Fruit fly (Drosophila melanogaster) whole organism, embryonic: ENCODE results near the gene Ras85D.

ENCODE experiments used
- BEAF-32 ChIP-seq: fragments of 200-800 bp; sonication (Bioruptor generic); optimal IDR thresholded peaks from 3 replicates; lab custom pipeline; 2017; ENCODE audit warnings: missing biosample characterization, missing genetic modification characterization, mild to moderate bottlenecking, moderate library complexity, missing genetic modification reagents
- C15 ChIP-seq: fragments of 200-800 bp; sonication (Bioruptor generic); IDR thresholded peaks from 3 replicates; pipeline ENCODE4 v1.3.6; 2022; ENCODE audit warnings: missing biosample characterization, missing genetic modification characterization
- CG10274 ChIP-seq: fragments of 200-800 bp; sonication (Bioruptor generic); optimal IDR thresholded peaks from 3 replicates; lab custom pipeline; 2017; ENCODE audit warnings: missing biosample characterization, mild to moderate bottlenecking, missing genetic modification characterization
- CG11696 ChIP-seq: fragments of 200-800 bp; sonication (Bioruptor generic); IDR thresholded peaks from 2 replicates; pipeline ENCODE4 v1.3.6; 2022; ENCODE audit warnings: missing biosample characterization, missing genetic modification characterization
- CG13894 ChIP-seq: fragments of 200-800 bp; sonication (Bioruptor generic); optimal IDR thresholded peaks from 3 replicates; lab custom pipeline; 2018; ENCODE audit warnings: missing biosample characterization, mild to moderate bottlenecking, missing genetic modification characterization, moderate library complexity
- CG14710 ChIP-seq: fragments of 200-800 bp; sonication (Bioruptor generic); optimal IDR thresholded peaks from 3 replicates; lab custom pipeline; 2019; ENCODE audit warnings: missing biosample characterization, mild to moderate bottlenecking, missing genetic modification characterization, moderate library complexity
- CG15601 ChIP-seq: fragments of 200-800 bp; sonication (Bioruptor generic); optimal IDR thresholded peaks from 3 replicates; lab custom pipeline; 2019; ENCODE audit warnings: missing biosample characterization, mild to moderate bottlenecking, missing genetic modification characterization, moderate library complexity
- CG17186 ChIP-seq: fragments of 200-800 bp; sonication (Bioruptor generic); optimal IDR thresholded peaks from 3 replicates; lab custom pipeline; 2017; ENCODE audit warnings: missing biosample characterization, missing genetic modification reagents, missing genetic modification characterization
- CG17829 ChIP-seq: fragments of 200-800 bp; optimal IDR thresholded peaks from 2 replicates; lab custom pipeline; 2019; ENCODE audit warnings: missing biosample characterization, mild to moderate bottlenecking, missing genetic modification characterization, moderate library complexity
- CG2116 ChIP-seq: fragments of 200-800 bp; sonication (Bioruptor generic); optimal IDR thresholded peaks from 3 replicates; lab custom pipeline; 2018; ENCODE audit warnings: missing biosample characterization, mild to moderate bottlenecking, missing genetic modification characterization
- CG2875 ChIP-seq: fragments of 200-800 bp; sonication (Bioruptor generic); optimal IDR thresholded peaks from 2 replicates; lab custom pipeline; 2017; ENCODE audit warnings: missing biosample characterization, mild to moderate bottlenecking, missing genetic modification characterization, missing genetic modification reagents
- CG33213 ChIP-seq: fragments of 200-800 bp; sonication (Bioruptor generic); optimal IDR thresholded peaks from 3 replicates; lab custom pipeline; 2016; ENCODE audit warnings: missing biosample characterization, missing genetic modification characterization
- CG33557 ChIP-seq: fragments of 200-800 bp; sonication (Bioruptor generic); optimal IDR thresholded peaks from 2 replicates; lab custom pipeline; 2019; ENCODE audit warnings: missing biosample characterization, mild to moderate bottlenecking, missing genetic modification characterization, moderate library complexity
- CG34224 ChIP-seq: fragments of 200-800 bp; sonication (Bioruptor generic); IDR thresholded peaks from 3 replicates; pipeline ENCODE4 v1.3.6; 2022; ENCODE audit warnings: missing biosample characterization, missing genetic modification characterization; ENCODE audit not compliant: partially characterized antibody
- CG34422 ChIP-seq: fragments of 200-800 bp; sonication (Bioruptor generic); IDR thresholded peaks from 3 replicates; pipeline ENCODE4 v1.3.6; 2022; ENCODE audit warnings: missing biosample characterization, missing genetic modification characterization
- CG42726 ChIP-seq: fragments of 200-800 bp; sonication (Bioruptor generic); IDR thresholded peaks from 2 replicates; pipeline ENCODE4 v1.3.6; 2022; ENCODE audit warnings: missing biosample characterization, missing genetic modification characterization; ENCODE audit not compliant: partially characterized antibody
- CG4707 ChIP-seq: fragments of 200-800 bp; sonication (Bioruptor generic); optimal IDR thresholded peaks from 2 replicates; lab custom pipeline; 2018; ENCODE audit warnings: missing biosample characterization, mild to moderate bottlenecking, missing genetic modification characterization, moderate library complexity
- CG4854 ChIP-seq: fragments of 200-800 bp; sonication (Bioruptor generic); optimal IDR thresholded peaks from 2 replicates; lab custom pipeline; 2016; ENCODE audit warnings: missing biosample characterization, missing genetic modification characterization, inconsistent platforms
- CG7357 ChIP-seq: fragments of 200-800 bp; sonication (Bioruptor generic); IDR thresholded peaks from 3 replicates; pipeline ENCODE4 v1.3.6; 2022; ENCODE audit warnings: missing biosample characterization, missing genetic modification characterization
- CG7839 ChIP-seq: fragments of 200-800 bp; sonication (Bioruptor generic); optimal IDR thresholded peaks from 3 replicates; lab custom pipeline; 2018; ENCODE audit warnings: missing biosample characterization, mild to moderate bottlenecking, missing genetic modification characterization, moderate library complexity
- CG9609 ChIP-seq: fragments of 200-800 bp; sonication (Bioruptor generic); optimal IDR thresholded peaks from 3 replicates; lab custom pipeline; 2016; ENCODE audit warnings: missing biosample characterization, missing genetic modification characterization
- CG9797 ChIP-seq: fragments of 200-800 bp; sonication (Bioruptor generic); optimal IDR thresholded peaks from 3 replicates; lab custom pipeline; 2018; ENCODE audit warnings: missing biosample characterization, mild to moderate bottlenecking, missing genetic modification characterization
- CG9817 ChIP-seq: fragments of 200-800 bp; sonication (Bioruptor generic); optimal IDR thresholded peaks from 2 replicates; lab custom pipeline; 2018; ENCODE audit warnings: missing biosample characterization, mild to moderate bottlenecking, missing genetic modification characterization, moderate library complexity
- D19A ChIP-seq: fragments of 200-800 bp; optimal IDR thresholded peaks from 3 replicates; lab custom pipeline; 2019; ENCODE audit warnings: missing biosample characterization, mild to moderate bottlenecking, missing genetic modification characterization, moderate library complexity
- Dref ChIP-seq: fragments of 200-800 bp; sonication (Bioruptor generic); IDR thresholded peaks from 2 replicates; pipeline ENCODE4 v1.3.6; 2022; ENCODE audit warnings: missing biosample characterization, missing genetic modification characterization
- HLH54F ChIP-seq: fragments of 200-800 bp; sonication (Bioruptor generic); optimal IDR thresholded peaks from 3 replicates; lab custom pipeline; 2016; ENCODE audit warnings: missing biosample characterization, missing genetic modification characterization
- NC2α ChIP-seq: fragments of 200-800 bp; sonication (Bioruptor generic); optimal IDR thresholded peaks from 2 replicates; lab custom pipeline; 2016; ENCODE audit warnings: missing biosample characterization, missing genetic modification characterization
- NC2β ChIP-seq: fragments of 200-800 bp; sonication (Bioruptor generic); optimal IDR thresholded peaks from 2 replicates; lab custom pipeline; 2016; ENCODE audit warnings: missing biosample characterization, missing genetic modification characterization
- Ravus ChIP-seq: fragments of 200-800 bp; sonication (Bioruptor generic); IDR thresholded peaks from 2 replicates; pipeline ENCODE4 v1.3.6; 2022; ENCODE audit warnings: missing biosample characterization, missing genetic modification characterization
- Sry-β ChIP-seq: fragments of 200-800 bp; sonication (Bioruptor generic); optimal IDR thresholded peaks from 2 replicates; lab custom pipeline; 2018; ENCODE audit warnings: missing biosample characterization, mild to moderate bottlenecking, missing genetic modification characterization, moderate library complexity
- Usf ChIP-seq: fragments of 200-800 bp; sonication (Bioruptor generic); optimal IDR thresholded peaks from 2 replicates; lab custom pipeline; 2017; ENCODE audit warnings: missing genotype, missing biosample characterization, missing genetic modification characterization
- amos ChIP-seq: fragments of 200-800 bp; sonication (Bioruptor generic); IDR thresholded peaks from 2 replicates; pipeline ENCODE4 v1.3.6; 2022; ENCODE audit warnings: missing biosample characterization, missing genetic modification characterization; ENCODE audit not compliant: partially characterized antibody
- cad ChIP-seq: fragments of >200 bp; optimal IDR thresholded peaks from 2 replicates; lab custom pipeline; 2017; ENCODE audit warnings: missing biosample characterization, missing genetic modification characterization
- dimm ChIP-seq: fragments of 200-800 bp; sonication (Bioruptor generic); IDR thresholded peaks from 2 replicates; pipeline ENCODE4 v1.3.6; 2022; ENCODE audit warnings: missing biosample characterization, missing genetic modification characterization
- dmrt11E ChIP-seq: fragments of 200-800 bp; sonication (Bioruptor generic); optimal IDR thresholded peaks from 3 replicates; lab custom pipeline; 2018; ENCODE audit warnings: missing biosample characterization, mild to moderate bottlenecking, missing genetic modification characterization, moderate library complexity
- exex ChIP-seq: fragments of 200-800 bp; sonication (Bioruptor generic); optimal IDR thresholded peaks from 4 replicates; lab custom pipeline; 2018; ENCODE audit warnings: missing biosample characterization, mild to moderate bottlenecking, missing genetic modification characterization, moderate library complexity
- fu2 ChIP-seq: fragments of 200-800 bp; sonication (Bioruptor generic); optimal IDR thresholded peaks from 2 replicates; lab custom pipeline; 2016; ENCODE audit warnings: missing biosample characterization, missing genetic modification characterization
- gcm ChIP-seq: fragments of 200-800 bp; sonication (Bioruptor generic); optimal IDR thresholded peaks from 2 replicates; lab custom pipeline; 2019; ENCODE audit warnings: missing biosample characterization, mild to moderate bottlenecking, missing genetic modification characterization, moderate library complexity
- lov ChIP-seq, 2 experiments: fragments of 200-800 bp in 1 of 2; fragments of >200 bp in 1 of 2; sonication (Bioruptor generic) in 1 of 2; IDR thresholded peaks in 1 of 2; optimal IDR thresholded peaks in 1 of 2; 2 replicates in 1 of 2; 3 replicates in 1 of 2; pipeline versions ENCODE4 v1.3.6 to Lab custom; 2017 to 2022; ENCODE audit warnings: missing biosample characterization in 1 of 2, missing genetic modification characterization in 1 of 2
- nerfin-2 ChIP-seq: fragments of 200-800 bp; sonication (Bioruptor generic); IDR thresholded peaks from 2 replicates; pipeline ENCODE4 v1.3.6; 2022; ENCODE audit warnings: missing biosample characterization, missing genetic modification characterization; ENCODE audit not compliant: partially characterized antibody
- phol ChIP-seq: fragments of 200-800 bp; sonication (Bioruptor generic); optimal IDR thresholded peaks from 3 replicates; lab custom pipeline; 2018; ENCODE audit warnings: missing biosample characterization, mild to moderate bottlenecking, missing genetic modification characterization, moderate library complexity
- pnt ChIP-seq: fragments of 200-800 bp; sonication (Bioruptor generic); optimal IDR thresholded peaks from 3 replicates; lab custom pipeline; 2016; ENCODE audit warnings: missing biosample characterization, missing genetic modification characterization
- pzg ChIP-seq: fragments of 200-800 bp; sonication (Bioruptor generic); optimal IDR thresholded peaks from 3 replicates; lab custom pipeline; 2018; ENCODE audit warnings: missing biosample characterization, mild to moderate bottlenecking, missing genetic modification characterization, moderate library complexity
- scrt ChIP-seq: fragments of 200-800 bp; sonication (Bioruptor generic); optimal IDR thresholded peaks from 2 replicates; lab custom pipeline; 2018; ENCODE audit warnings: missing biosample characterization, mild to moderate bottlenecking, missing genetic modification characterization, moderate library complexity
- sima ChIP-seq: fragments of 200-800 bp; sonication (Bioruptor generic); optimal IDR thresholded peaks from 2 replicates; lab custom pipeline; 2016; ENCODE audit warnings: missing biosample characterization, missing genetic modification characterization
- sisA ChIP-seq: fragments of 200-800 bp; sonication (Bioruptor generic); IDR thresholded peaks from 2 replicates; pipeline ENCODE4 v1.3.6; 2022; ENCODE audit warnings: missing biosample characterization, missing genetic modification characterization
- stwl ChIP-seq: fragments of 200-800 bp; sonication (Bioruptor generic); optimal IDR thresholded peaks from 3 replicates; lab custom pipeline; 2018; ENCODE audit warnings: missing biosample characterization, mild to moderate bottlenecking, missing genetic modification characterization, moderate library complexity
- toy ChIP-seq: fragments of 200-800 bp; sonication (Bioruptor generic); IDR thresholded peaks from 2 replicates; pipeline ENCODE4 v1.3.6; 2022; ENCODE audit warnings: missing biosample characterization, missing genetic modification characterization
- trh ChIP-seq: fragments of 200-800 bp; sonication (Bioruptor generic); optimal IDR thresholded peaks from 2 replicates; lab custom pipeline; 2016; ENCODE audit warnings: missing biosample characterization, missing genetic modification characterization
- zf30C ChIP-seq: fragments of 200-800 bp; sonication (Bioruptor generic); optimal IDR thresholded peaks from 3 replicates; lab custom pipeline; 2018; ENCODE audit warnings: missing biosample characterization, mild to moderate bottlenecking, missing genetic modification characterization

Ras85D gene

DNA sequence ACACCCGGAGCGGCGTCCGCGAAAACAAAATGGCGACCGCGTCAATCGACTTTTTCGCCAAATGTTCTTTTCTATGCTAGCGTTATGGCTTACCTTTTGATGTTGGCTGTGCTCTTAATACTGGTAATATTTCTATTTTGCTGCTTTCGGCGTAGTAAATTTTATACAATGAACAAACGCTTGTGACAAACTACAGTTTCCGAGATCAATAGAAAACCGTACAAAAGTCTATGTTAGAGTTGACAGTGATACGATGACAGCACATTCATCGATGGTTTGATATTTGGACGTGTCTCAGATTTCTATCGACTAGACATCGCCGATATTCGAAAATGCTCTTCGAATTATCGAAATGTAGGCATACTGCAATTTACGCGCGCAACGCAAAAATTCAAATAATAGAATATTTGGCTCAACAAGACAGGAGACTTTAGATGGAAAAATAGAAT is 2.8 kb downstream of the Ras85D start, which contains the start of gene rump (continued):
- no peak for TF ChIP-seq lov (optimal IDR thresholded peaks at IDR 0.05; lab: Kevin White, UChicago)
- TF ChIP-seq lov (GFP tag; IDR thresholded peaks at IDR 0.05; lab: Robert Waterston, UW), result no peak
- peak; percentile 17 for TF ChIP-seq CG13894 (tag; lab: Kevin White, UChicago)
- TF ChIP-seq pnt (GFP tag; lab: Kevin White, UChicago), result no peak
- TF ChIP-seq D19A (tag; lab: Kevin White, UChicago), result no peak
- peak; percentile 71 for TF ChIP-seq CG17186
- no peak for TF ChIP-seq nerfin-2
- no peak for TF ChIP-seq CG4707 (GFP tag; lab: Kevin White, UChicago)
- TF ChIP-seq stwl (tag; lab: Kevin White, UChicago), result peak; percentile 68
- peak; percentile 34 for TF ChIP-seq CG15601 (tag; lab: Kevin White, UChicago)
- peak; percentile 54 for TF ChIP-seq CG17829
- TF ChIP-seq NC2β (GFP tag; lab: Kevin White, UChicago), result peak; percentile 25
- TF ChIP-seq CG9797 (GFP tag; lab: Kevin White, UChicago), result peak; percentile 63
- TF ChIP-seq CG14710, result peak; percentile 77
- no peak for TF ChIP-seq CG34422 (GFP tag; lab: Robert Waterston, UW)
- TF ChIP-seq Sry-β (GFP tag; lab: Kevin White, UChicago), result peak; percentile 54
- TF ChIP-seq phol, result peak; percentile 98
- TF ChIP-seq BEAF-32 (GFP tag; lab: Kevin White, UChicago), result peak; percentile 98
- no peak for TF ChIP-seq CG7839 (tag; lab: Kevin White, UChicago)
- TF ChIP-seq CG4854 (GFP tag; lab: Kevin White, UChicago), result peak; percentile 9
- no peak for TF ChIP-seq NC2α (GFP tag; lab: Kevin White, UChicago)
- TF ChIP-seq sima (GFP tag; lab: Kevin White, UChicago), result no peak
- no peak for TF ChIP-seq sisA (GFP tag; lab: Robert Waterston, UW)
- no peak for TF ChIP-seq gcm
- TF ChIP-seq Ravus (GFP tag; lab: Robert Waterston, UW), result no peak
- TF ChIP-seq CG33213 (GFP tag; lab: Kevin White, UChicago), result peak; percentile 7
- TF ChIP-seq CG2116, result peak; percentile 95
- TF ChIP-seq, all 482 proteins: peak for 72

DNA sequence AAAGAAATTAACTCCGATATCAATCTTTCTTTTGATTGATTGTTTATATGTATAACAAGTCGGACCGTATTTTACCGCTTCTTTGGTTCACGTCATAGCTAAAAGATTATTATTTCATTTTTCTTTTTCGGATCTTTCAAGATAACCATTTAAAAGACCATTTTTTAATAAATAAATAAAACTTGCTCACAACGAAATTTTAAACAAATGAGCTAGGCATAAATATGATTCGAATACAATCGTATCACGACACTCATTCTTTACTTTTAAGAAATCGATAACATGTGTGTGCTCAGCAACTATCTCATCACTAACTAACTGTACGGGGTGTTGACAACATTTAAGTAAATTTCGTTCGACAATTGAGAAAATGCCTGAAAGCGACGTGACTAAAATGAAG is 8.5 kb downstream of the Ras85D start, which contains the start of gene CG8149:
Gene CG8149 (plus strand): TSS at position 302 of the 400 bp plus-strand sequence.
- TF ChIP-seq CG10274 (GFP tag; lab: Kevin White, UChicago), result no peak
- no peak for TF ChIP-seq CG11696
- no peak for TF ChIP-seq trh (GFP tag; lab: Kevin White, UChicago)
- TF ChIP-seq fu2 (GFP tag; lab: Kevin White, UChicago), result no peak
- TF ChIP-seq Usf (GFP tag; lab: Kevin White, UChicago), result no peak
- peak; percentile 86 for TF ChIP-seq amos (GFP tag; lab: Robert Waterston, UW)
- TF ChIP-seq pzg, result peak; percentile 76
- TF ChIP-seq dimm (GFP tag; lab: Robert Waterston, UW), result no peak
- peak; percentile 31 for TF ChIP-seq dmrt11E (tag; lab: Kevin White, UChicago)
- TF ChIP-seq cad (GFP tag; lab: Kevin White, UChicago), result no peak
- TF ChIP-seq CG9817, result no peak
- no peak for TF ChIP-seq CG7357
- TF ChIP-seq CG33557 (GFP tag; lab: Kevin White, UChicago), result no peak
- peak; percentile 83 for TF ChIP-seq CG2116
- TF ChIP-seq exex (tag; lab: Kevin White, UChicago), result peak; percentile 59
- TF ChIP-seq CG42726 (GFP tag; lab: Robert Waterston, UW), result peak; percentile 81; the same call in 1 of the 2 replicates
- TF ChIP-seq CG2875 (GFP tag; lab: Kevin White, UChicago), result no peak
- no peak for TF ChIP-seq scrt (GFP tag; lab: Kevin White, UChicago)
- no peak for TF ChIP-seq C15 (GFP tag; lab: Robert Waterston, UW)
- no peak for TF ChIP-seq CG9609
- TF ChIP-seq toy (GFP tag; lab: Robert Waterston, UW), result no peak
- TF ChIP-seq Dref (GFP tag; lab: Robert Waterston, UW), result peak; percentile 82
- no peak for TF ChIP-seq zf30C
- peak; percentile 88 for TF ChIP-seq CG34224 (GFP tag; lab: Robert Waterston, UW)
- no peak for TF ChIP-seq HLH54F (GFP tag; lab: Kevin White, UChicago)
